Worm (Caenorhabditis elegans) whole organism, L2 larva: ENCODE results near the gene his-73.
A peak's percentile ranks its signal among the peaks of the same experiment; 100 is the strongest.

ENCODE experiments used
- C34F6.9 ChIP-seq: fragments of 150-350 bp; optimal IDR thresholded peaks from 2 replicates; lab custom pipeline; 2014; ENCODE audit warnings: missing biosample characterization, missing genetic modification characterization
- F13H6.1 ChIP-seq: sonication (generic microtip); optimal IDR thresholded peaks from 2 replicates; lab custom pipeline; 2016; ENCODE audit warnings: missing genetic modification characterization, missing compliant biosample characterization
- R02D3.7 ChIP-seq: fragments of 150-350 bp; optimal IDR thresholded peaks from 2 replicates; lab custom pipeline; 2014; ENCODE audit warnings: missing biosample characterization, missing genetic modification characterization
- Y55F3AM.14 ChIP-seq: fragments of 200-800 bp; sonication (Bioruptor generic); optimal IDR thresholded peaks from 2 replicates; lab custom pipeline; 2018; ENCODE audit warnings: mild to moderate bottlenecking, missing genetic modification characterization, missing compliant biosample characterization
- ZK546.5 ChIP-seq: sonication (generic microtip); optimal IDR thresholded peaks from 2 replicates; lab custom pipeline; 2017; ENCODE audit warnings: missing biosample characterization, missing genetic modification characterization
- alr-1 ChIP-seq: fragments of 150-350 bp; optimal IDR thresholded peaks from 2 replicates; lab custom pipeline; 2014; ENCODE audit warnings: missing biosample characterization, missing genetic modification characterization
- aly-2 ChIP-seq: fragments of 150-350 bp; optimal IDR thresholded peaks from 2 replicates; lab custom pipeline; 2014; ENCODE audit warnings: missing biosample characterization, missing genetic modification characterization
- ama-1 ChIP-seq: fragments of 150-350 bp; optimal IDR thresholded peaks from 2 replicates; lab custom pipeline; 2018; ENCODE audit warnings: inconsistent platforms
- blmp-1 ChIP-seq: sonication (generic microtip); optimal IDR thresholded peaks from 2 replicates; lab custom pipeline; 2017; ENCODE audit warnings: missing genetic modification characterization, mild to moderate bottlenecking, missing compliant biosample characterization, antibody characterized with exemption, moderate library complexity; ENCODE audit not compliant: insufficient read depth
- ceh-16 ChIP-seq: fragments of 150-350 bp; optimal IDR thresholded peaks from 2 replicates; lab custom pipeline; 2014; ENCODE audit warnings: missing biosample characterization, missing genetic modification characterization
- ceh-82 ChIP-seq: fragments of 150-350 bp; optimal IDR thresholded peaks from 2 replicates; lab custom pipeline; 2014; ENCODE audit warnings: missing biosample characterization, missing genetic modification characterization
- crh-2 ChIP-seq: sonication (generic microtip); optimal IDR thresholded peaks from 2 replicates; lab custom pipeline; 2017; ENCODE audit warnings: missing biosample characterization, missing genetic modification characterization
- egl-27 ChIP-seq: sonication (generic microtip); optimal IDR thresholded peaks from 3 replicates; lab custom pipeline; 2017; ENCODE audit warnings: missing biosample characterization, missing genetic modification reagents, missing genetic modification characterization
- elt-1 ChIP-seq: fragments of 150-350 bp; optimal IDR thresholded peaks from 2 replicates; lab custom pipeline; 2014; ENCODE audit warnings: missing biosample characterization, missing genetic modification characterization
- elt-3 ChIP-seq: sonication (generic microtip); optimal IDR thresholded peaks from 2 replicates; lab custom pipeline; 2017; ENCODE audit warnings: missing biosample characterization, missing genetic modification characterization
- fos-1 ChIP-seq: fragments of 150-350 bp; optimal IDR thresholded peaks from 2 replicates; lab custom pipeline; 2014; ENCODE audit warnings: missing biosample characterization, missing genetic modification characterization
- gmeb-1 ChIP-seq: fragments of 150-350 bp; optimal IDR thresholded peaks from 2 replicates; lab custom pipeline; 2014; ENCODE audit warnings: missing biosample characterization, missing genetic modification characterization
- lin-11 ChIP-seq: fragments of 150-350 bp; sonication (generic microtip); optimal IDR thresholded peaks from 2 replicates; lab custom pipeline; 2014; ENCODE audit warnings: missing biosample characterization, missing genetic modification characterization, inconsistent platforms, mixed read lengths
- lin-13 ChIP-seq: fragments of 150-350 bp; optimal IDR thresholded peaks from 2 replicates; lab custom pipeline; 2014; ENCODE audit warnings: missing biosample characterization, missing genetic modification reagents, missing genetic modification characterization
- lin-39 ChIP-seq: fragments of 150-350 bp; optimal IDR thresholded peaks from 2 replicates; lab custom pipeline; 2014; ENCODE audit warnings: missing biosample characterization, missing genetic modification reagents, missing genetic modification characterization
- lsy-2 ChIP-seq, 2 experiments: fragments of 150-350 bp in 1 of 2; sonication (generic microtip) in 1 of 2; optimal IDR thresholded peaks; 2 replicates each; lab custom pipeline; 2014 to 2017; ENCODE audit warnings: missing biosample characterization in 2 of 2, missing genetic modification characterization in 2 of 2
- mab-5 ChIP-seq: fragments of 150-350 bp; optimal IDR thresholded peaks from 2 replicates; lab custom pipeline; 2014; ENCODE audit warnings: missing biosample characterization, missing genetic modification characterization
- mbf-1 ChIP-seq: sonication (generic microtip); optimal IDR thresholded peaks from 2 replicates; lab custom pipeline; 2017; ENCODE audit warnings: missing biosample characterization, missing genetic modification characterization
- mdl-1 ChIP-seq, 2 experiments: fragments of 150-350 bp in 1 of 2; sonication (generic microtip) in 1 of 2; optimal IDR thresholded peaks; 2 replicates each; lab custom pipeline; 2017; ENCODE audit warnings: missing biosample characterization in 2 of 2, missing genetic modification characterization in 2 of 2
- nhr-11 ChIP-seq: fragments of 150-350 bp; optimal IDR thresholded peaks from 2 replicates; lab custom pipeline; 2014; ENCODE audit warnings: missing biosample characterization, missing genetic modification characterization
- nhr-12 ChIP-seq: fragments of 150-350 bp; optimal IDR thresholded peaks from 2 replicates; lab custom pipeline; 2014; ENCODE audit warnings: missing biosample characterization, missing genetic modification characterization
- nhr-129 ChIP-seq: fragments of 150-350 bp; optimal IDR thresholded peaks from 2 replicates; lab custom pipeline; 2014; ENCODE audit warnings: missing biosample characterization, missing genetic modification characterization
- nhr-21 ChIP-seq: fragments of 150-350 bp; optimal IDR thresholded peaks from 2 replicates; lab custom pipeline; 2014; ENCODE audit warnings: missing biosample characterization, missing genetic modification characterization
- nhr-23 ChIP-seq: fragments of 150-350 bp; optimal IDR thresholded peaks from 2 replicates; lab custom pipeline; 2014; ENCODE audit warnings: missing biosample characterization, missing genetic modification reagents, missing genetic modification characterization
- nhr-25 ChIP-seq: fragments of 150-350 bp; sonication (generic microtip); optimal IDR thresholded peaks from 3 replicates; lab custom pipeline; 2014; ENCODE audit warnings: missing biosample characterization, missing genetic modification characterization
- nhr-6 ChIP-seq: fragments of 150-350 bp; optimal IDR thresholded peaks from 2 replicates; lab custom pipeline; 2014; ENCODE audit warnings: missing biosample characterization, missing genetic modification characterization
- nhr-77 ChIP-seq: fragments of 150-350 bp; optimal IDR thresholded peaks from 2 replicates; lab custom pipeline; 2014; ENCODE audit warnings: missing biosample characterization, missing genetic modification characterization
- peb-1 ChIP-seq: fragments of 150-350 bp; optimal IDR thresholded peaks from 2 replicates; lab custom pipeline; 2014; ENCODE audit warnings: missing biosample characterization, missing genetic modification characterization
- sem-4 ChIP-seq: fragments of 150-350 bp; optimal IDR thresholded peaks from 2 replicates; lab custom pipeline; 2014; ENCODE audit warnings: missing biosample characterization, missing genetic modification reagents, missing genetic modification characterization
- skn-1 ChIP-seq: sonication (generic microtip); optimal IDR thresholded peaks from 2 replicates; lab custom pipeline; 2017; ENCODE audit warnings: missing biosample characterization, missing genetic modification characterization
- sma-3 ChIP-seq: sonication (generic microtip); optimal IDR thresholded peaks from 2 replicates; lab custom pipeline; 2016; ENCODE audit warnings: missing genetic modification reagents, missing genetic modification characterization, missing compliant biosample characterization
- snpc-4 ChIP-seq: fragments of 150-350 bp; optimal IDR thresholded peaks from 2 replicates; lab custom pipeline; 2014; ENCODE audit warnings: missing biosample characterization, missing genetic modification characterization
- unc-39 ChIP-seq: fragments of 150-350 bp; optimal IDR thresholded peaks from 2 replicates; lab custom pipeline; 2014; ENCODE audit warnings: missing biosample characterization, missing genetic modification characterization
- unc-55 ChIP-seq: fragments of 150-350 bp; sonication (generic microtip); optimal IDR thresholded peaks from 3 replicates; lab custom pipeline; 2014; ENCODE audit warnings: missing biosample characterization, missing genetic modification reagents, missing genetic modification characterization
- unc-62 ChIP-seq: fragments of 150-350 bp; optimal IDR thresholded peaks from 2 replicates; lab custom pipeline; 2014; ENCODE audit warnings: missing biosample characterization, missing genetic modification reagents, missing genetic modification characterization
- zag-1 ChIP-seq: fragments of 150-350 bp; optimal IDR thresholded peaks from 2 replicates; lab custom pipeline; 2014; ENCODE audit warnings: missing biosample characterization, missing genetic modification characterization
- ztf-1 ChIP-seq: fragments of 200-800 bp; sonication (Bioruptor generic); conservative IDR thresholded peaks from 2 replicates; pipeline ENCODE4 v1.3.6; 2022; ENCODE audit warnings: missing genetic modification characterization, missing compliant biosample characterization

The his-73 gene

DNA sequence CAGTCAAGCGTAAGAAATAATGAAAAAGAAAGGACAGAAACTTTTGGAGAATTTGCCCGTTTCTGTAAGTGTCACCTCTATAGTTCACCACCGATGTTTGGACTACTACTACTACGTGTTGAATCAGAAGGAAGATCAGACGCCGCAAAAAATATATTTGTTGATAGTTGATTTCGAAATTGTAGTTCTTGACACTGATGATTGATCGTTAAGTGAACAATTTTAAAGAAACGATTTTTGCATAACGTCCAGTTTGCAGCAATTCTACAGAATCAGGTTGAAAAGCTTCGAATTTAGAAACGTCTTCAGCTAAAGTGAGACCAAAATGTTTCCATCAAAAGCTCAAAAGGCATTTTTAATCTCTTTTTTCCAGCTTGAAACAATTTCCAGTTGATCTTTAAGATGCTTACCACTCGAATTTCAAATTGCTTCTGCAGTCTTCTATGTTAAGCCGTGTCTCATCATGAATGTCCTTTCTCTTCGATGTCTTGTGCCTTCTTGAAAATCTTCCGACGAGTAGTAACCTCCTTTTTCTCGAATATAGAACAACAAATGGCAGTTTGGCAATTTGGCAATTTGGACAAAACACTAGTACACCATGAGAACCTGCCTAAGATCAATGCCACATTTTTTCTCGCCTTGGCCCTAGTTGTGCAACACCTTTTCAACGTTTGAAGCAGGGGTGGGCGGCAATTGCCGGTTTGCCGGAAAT, 12.4 kb downstream of the his-73 start:
- TF ChIP-seq elt-1 (tag; lab: Kevin White, UChicago) (no peak), nhr-25 (tag; lab: Kevin White, UChicago) (peak; percentile 10)

ce11 chrII:13196689-13197280, 13.3 kb downstream of the his-73 start:
- TF ChIP-seq sem-4 (peak; percentile 13), C34F6.9 (tag; lab: Kevin White, UChicago) (peak; percentile 28), nhr-129 (tag; lab: Kevin White, UChicago) (peak; percentile 64), fos-1 (tag; lab: Kevin White, UChicago) (peak; percentile 69), nhr-23 (tag; lab: Kevin White, UChicago) (no peak), unc-55 (GFP tag; lab: Kevin White, UChicago) (peak; percentile 35), F13H6.1 (peak; percentile 22), lsy-2 (tag; optimal IDR thresholded peaks at IDR 0.05; lab: Kevin White, UChicago) (peak in 1 of 2 experiments; percentile 23), lin-11 (tag; lab: Kevin White, UChicago) (no peak)

DNA sequence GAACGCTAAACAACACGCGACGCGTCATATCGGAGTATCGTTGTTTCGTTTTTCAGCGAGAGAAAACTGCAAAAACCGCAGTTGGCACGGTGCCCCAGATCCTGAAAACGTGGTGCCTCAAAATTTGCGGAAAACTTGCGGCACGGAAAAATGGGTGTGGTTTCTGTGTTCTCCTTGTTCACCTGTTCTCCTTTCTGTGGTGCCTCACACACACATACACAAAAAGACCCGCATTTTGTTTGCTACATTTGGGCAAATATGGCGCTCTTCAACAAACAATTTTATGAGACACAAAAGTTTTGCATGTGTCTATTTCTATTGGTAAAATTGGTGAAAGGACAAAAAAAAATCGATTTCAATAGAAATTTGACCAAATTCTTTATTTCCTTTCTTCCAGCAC, 15.3 kb downstream of the his-73 start:
- TF ChIP-seq sem-4 (no peak), ceh-82 (no peak), aly-2 (no peak), skn-1 (no peak), egl-27 (no peak), nhr-23 (tag; lab: Kevin White, UChicago) (no peak), unc-39 (no peak), nhr-6 (tag; lab: Kevin White, UChicago) (no peak), gmeb-1 (tag; lab: Kevin White, UChicago) (no peak), mbf-1 (no peak), fos-1 (tag; lab: Kevin White, UChicago) (no peak), ZK546.5 (tag; lab: Kevin White, UChicago) (no peak), C34F6.9 (tag; lab: Kevin White, UChicago) (no peak), unc-55 (GFP tag; lab: Kevin White, UChicago) (no peak), crh-2 (tag; lab: Kevin White, UChicago) (no peak)
- TF ChIP-seq, all 48 proteins: peak for 0

- TF ChIP-seq R02D3.7 (tag; lab: Kevin White, UChicago) (peak; percentile 26), lin-39 (tag; lab: Kevin White, UChicago) (no peak), lsy-2 (tag; optimal IDR thresholded peaks at IDR 0.05; lab: Kevin White, UChicago) (peak; percentile 67 to 86), unc-39 (no peak), nhr-6 (tag; lab: Kevin White, UChicago) (peak; percentile 57), ztf-1 (no peak), nhr-77 (tag; lab: Kevin White, UChicago) (peak; percentile 54), alr-1 (tag; lab: Kevin White, UChicago) (no peak), sma-3 (GFP tag; lab: Kevin White, UChicago) (peak; percentile 92), nhr-23 (tag; lab: Kevin White, UChicago) (no peak), zag-1 (peak; percentile 1), unc-62 (GFP tag; lab: Kevin White, UChicago) (no peak), nhr-11 (tag; lab: Kevin White, UChicago) (no peak), nhr-12 (tag; lab: Kevin White, UChicago) (no peak), mdl-1 (tag; optimal IDR thresholded peaks at IDR 0.05; lab: Kevin White, UChicago) (peak in 1 of 2 experiments; percentile 23), skn-1 (no peak), blmp-1 (tag; lab: Kevin White, UChicago) (no peak), elt-1 (tag; lab: Kevin White, UChicago) (no peak), snpc-4 (tag; lab: Kevin White, UChicago) (no peak), fos-1 (tag; lab: Kevin White, UChicago) (peak; percentile 59), nhr-129 (tag; lab: Kevin White, UChicago) (peak; percentile 71), ama-1 (peak; percentile 80), peb-1 (tag; lab: Kevin White, UChicago) (no peak), crh-2 (tag; lab: Kevin White, UChicago) (peak; percentile 68), F13H6.1 (peak; percentile 76), lin-11 (tag; lab: Kevin White, UChicago) (peak; percentile 5), nhr-25 (tag; lab: Kevin White, UChicago) (peak; percentile 76), mab-5 (tag; lab: Kevin White, UChicago) (no peak), mbf-1 (no peak), egl-27 (peak; percentile 48), elt-3 (tag; lab: Kevin White, UChicago) (no peak), lin-13 (GFP tag; lab: Kevin White, UChicago) (peak; percentile 78), ZK546.5 (tag; lab: Kevin White, UChicago) (peak; percentile 6), ceh-16 (tag; lab: Kevin White, UChicago) (no peak), nhr-21 (tag; lab: Kevin White, UChicago) (peak; percentile 79), aly-2 (no peak), unc-55 (GFP tag; lab: Kevin White, UChicago) (peak; percentile 81), Y55F3AM.14 (GFP tag; lab: Kevin White, UChicago) (peak; percentile 53), C34F6.9 (tag; lab: Kevin White, UChicago) (peak; percentile 86), ceh-82 (no peak)
Observed at ce11 chrII:13199674-13200215, 16.2 kb downstream of the his-73 start, which contains the start of gene btf-1. btf-1 (plus strand) TSS chrII:13200165.
